Worm (Caenorhabditis elegans): Measurements from ENCODE around the gene F41E6.5.
A peak's percentile ranks its signal among the peaks of the same experiment; 100 is the strongest.

The F41E6.5 gene

DNA sequence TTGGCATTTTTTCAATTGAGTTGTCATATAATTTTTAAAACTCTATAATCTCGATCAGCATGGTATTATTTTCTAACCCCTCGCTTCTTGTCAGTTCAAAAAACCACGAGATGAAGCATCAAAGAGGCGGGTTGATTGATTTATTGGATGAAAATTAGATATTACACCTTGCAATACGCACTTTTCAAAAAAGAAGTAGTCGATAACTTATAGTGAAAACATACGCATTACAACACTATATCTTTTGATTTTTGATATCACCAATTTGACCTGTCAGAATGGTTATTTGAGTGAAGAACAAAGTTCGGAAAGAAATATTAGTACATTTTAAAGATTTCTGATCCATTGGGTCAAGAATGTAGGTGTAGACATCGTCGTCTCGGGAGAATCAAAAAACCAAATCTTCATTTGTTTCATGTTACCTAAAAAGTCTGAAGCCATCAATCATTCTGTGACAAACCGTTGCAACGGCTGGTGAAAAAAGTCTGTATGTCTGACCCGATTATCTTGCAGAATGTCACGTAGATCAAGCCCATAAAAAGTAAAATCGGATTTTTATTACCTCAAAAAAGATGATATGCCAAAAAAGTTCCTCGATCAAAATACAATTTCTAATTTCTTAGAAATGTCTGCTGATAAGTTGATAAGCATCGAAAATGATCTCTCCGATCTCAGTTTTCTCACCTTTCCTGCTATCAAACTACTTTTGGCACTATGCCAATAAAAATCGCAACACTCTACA is 50.0 kb downstream of the F41E6.5 start:
- TF ChIP-seq pha-4 (tag; optimal IDR thresholded peaks at IDR 0.05) (no peak), unc-62 (GFP tag; optimal IDR thresholded peaks at IDR 0.05) (peak; percentile 41), lin-32 (GFP tag; optimal IDR thresholded peaks at IDR 0.05) (no peak), nhr-28 (tag; optimal IDR thresholded peaks at IDR 0.05) (no peak), tbx-8 (GFP tag; optimal IDR thresholded peaks at IDR 0.05) (no peak)

DNA sequence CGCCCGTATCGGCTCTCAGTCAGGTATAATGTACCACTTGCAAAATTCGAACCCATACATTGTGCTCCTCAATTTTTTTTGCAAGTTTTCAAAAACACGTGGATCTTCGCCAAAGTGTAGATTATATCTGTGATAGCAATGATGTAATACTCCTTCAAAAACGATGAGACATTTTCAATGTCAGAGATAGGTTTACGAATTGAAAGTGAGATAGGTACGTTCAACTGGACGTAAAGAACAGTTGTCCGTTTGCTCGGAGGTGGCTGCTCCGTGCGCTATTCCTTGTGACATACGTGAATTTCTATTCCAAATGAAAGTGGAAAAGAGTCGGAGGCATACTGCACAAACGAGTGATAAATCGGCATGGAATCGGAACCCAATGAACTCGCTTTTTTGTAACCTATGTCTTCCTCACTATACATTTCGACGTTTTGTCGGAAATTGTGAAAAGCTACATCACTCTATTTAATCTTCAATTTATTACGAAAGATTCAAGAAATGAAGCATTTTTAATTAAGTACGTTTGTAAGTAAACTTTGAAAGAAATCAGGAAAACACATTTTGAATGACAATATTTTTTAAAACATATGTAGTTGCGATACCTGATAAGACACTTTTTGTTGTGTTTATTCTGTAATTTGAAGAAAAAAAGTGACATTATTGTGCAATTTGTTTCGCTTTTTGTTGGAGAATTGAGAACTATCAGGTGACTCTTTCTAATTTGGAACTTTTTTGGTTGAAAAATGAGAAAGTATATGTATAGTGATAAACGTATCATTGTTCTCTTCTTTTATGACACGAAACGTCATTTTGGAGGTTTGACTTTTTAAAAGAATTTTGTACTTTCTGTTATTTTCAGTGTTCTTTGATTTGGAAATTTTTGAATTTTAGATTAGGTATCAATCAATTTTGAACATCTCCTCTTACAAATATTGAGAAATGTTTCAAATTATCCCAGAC is 51.5 kb downstream of the F41E6.5 start:
- peak; percentile 15 for TF ChIP-seq unc-120 (tag; optimal IDR thresholded peaks at IDR 0.05; ENCODE audit: poor library complexity, severe bottlenecking)
- peak; percentile 85 for TF ChIP-seq hlh-1 (tag; optimal IDR thresholded peaks at IDR 0.05)
- TF ChIP-seq zip-8 (tag; optimal IDR thresholded peaks at IDR 0.05), result no peak
- peak; percentile 62 for TF ChIP-seq unc-62 (GFP tag; optimal IDR thresholded peaks at IDR 0.05)
- no peak for TF ChIP-seq sptf-1 (tag; optimal IDR thresholded peaks at IDR 0.05)

All from whole organism, mixed stage, embryonic.